Fruit fly (Drosophila melanogaster): ENCODE measurements around the gene kek1.

Gene kek1

dm6 chr2L:12829237-12829881, 6.8 kb upstream of the kek1 start (continued):
- peak; percentile 20 for TF ChIP-seq Ets21C (GFP tag; optimal IDR thresholded peaks at IDR 0.05)
- peak; percentile 36 for TF ChIP-seq Sox15 (GFP tag; optimal IDR thresholded peaks at IDR 0.05)
- TF ChIP-seq CG16779 (tag; optimal IDR thresholded peaks at IDR 0.05) = peak; percentile 68
- TF ChIP-seq spab (GFP tag; optimal IDR thresholded peaks at IDR 0.05) = peak; percentile 83
- TF ChIP-seq Met (GFP tag; optimal IDR thresholded peaks at IDR 0.05) = peak; percentile 13
- peak; percentile 45 for TF ChIP-seq vri (GFP tag; optimal IDR thresholded peaks at IDR 0.05)
- peak; percentile 82 for TF ChIP-seq CG34406 (GFP tag; optimal IDR thresholded peaks at IDR 0.05)
- peak; percentile 72 for TF ChIP-seq Lpt (GFP tag; optimal IDR thresholded peaks at IDR 0.05)
- peak; percentile 91 for TF ChIP-seq Eip78C (GFP tag)
- TF ChIP-seq CG4318 (GFP tag; optimal IDR thresholded peaks at IDR 0.05) = peak; percentile 69
- TF ChIP-seq CG1621 (tag; optimal IDR thresholded peaks at IDR 0.05) = peak; percentile 74
- TF ChIP-seq OdsH (GFP tag; optimal IDR thresholded peaks at IDR 0.05) = peak; percentile 80
- TF ChIP-seq Gug (GFP tag; IDR thresholded peaks at IDR 0.05) = 0 out of 2 replicates have a peak, but pooled peaks have one; percentile 15
- peak; percentile 59 for TF ChIP-seq Smox (GFP tag; optimal IDR thresholded peaks at IDR 0.05)
- peak; percentile 30 for TF ChIP-seq Hr39 (GFP tag; optimal IDR thresholded peaks at IDR 0.05)
- TF ChIP-seq CG6808 (GFP tag; optimal IDR thresholded peaks at IDR 0.05) = peak; percentile 84
- peak; percentile 88 for TF ChIP-seq CG32006 (GFP tag; optimal IDR thresholded peaks at IDR 0.05)
- TF ChIP-seq Eip93F (GFP tag; optimal IDR thresholded peaks at IDR 0.05) = no peak
- TF ChIP-seq ss (GFP tag; optimal IDR thresholded peaks at IDR 0.05) = peak; percentile 78 to 89
- TF ChIP-seq CG11902 (GFP tag; optimal IDR thresholded peaks at IDR 0.05) = peak; percentile 54
- peak; percentile 63 for TF ChIP-seq Eip75B (GFP tag; optimal IDR thresholded peaks at IDR 0.05)

- TF ChIP-seq CG8319 (GFP tag; optimal IDR thresholded peaks at IDR 0.05) (no peak), CG7368 (GFP tag; optimal IDR thresholded peaks at IDR 0.05) (no peak), CG4318 (GFP tag; optimal IDR thresholded peaks at IDR 0.05) (no peak), CG1621 (tag; optimal IDR thresholded peaks at IDR 0.05) (no peak), Hr4 (GFP tag; optimal IDR thresholded peaks at IDR 0.05) (no peak), Blimp-1 (GFP tag; optimal IDR thresholded peaks at IDR 0.05) (no peak), Sox15 (GFP tag; optimal IDR thresholded peaks at IDR 0.05) (no peak), CG10669 (GFP tag; optimal IDR thresholded peaks at IDR 0.05) (no peak), acj6 (GFP tag; optimal IDR thresholded peaks at IDR 0.05) (no peak), Hr38 (GFP tag; optimal IDR thresholded peaks at IDR 0.05) (no peak), cyc (GFP tag; optimal IDR thresholded peaks at IDR 0.05) (no peak), fd59A (GFP tag; optimal IDR thresholded peaks at IDR 0.05) (no peak), CG11294 (GFP tag; IDR thresholded peaks at IDR 0.05) (no peak), achi (GFP tag; optimal IDR thresholded peaks at IDR 0.05) (no peak), CG6163 (GFP tag; IDR thresholded peaks at IDR 0.05) (no peak), Ets21C (GFP tag; optimal IDR thresholded peaks at IDR 0.05) (no peak), net (GFP tag; optimal IDR thresholded peaks at IDR 0.05) (no peak), Ets96B (tag; optimal IDR thresholded peaks at IDR 0.05) (no peak), CG6854 (GFP tag; optimal IDR thresholded peaks at IDR 0.05) (no peak)
Observed at dm6 chr2L:12825353-12825752, 2.8 kb upstream of the kek1 start.

DNA sequence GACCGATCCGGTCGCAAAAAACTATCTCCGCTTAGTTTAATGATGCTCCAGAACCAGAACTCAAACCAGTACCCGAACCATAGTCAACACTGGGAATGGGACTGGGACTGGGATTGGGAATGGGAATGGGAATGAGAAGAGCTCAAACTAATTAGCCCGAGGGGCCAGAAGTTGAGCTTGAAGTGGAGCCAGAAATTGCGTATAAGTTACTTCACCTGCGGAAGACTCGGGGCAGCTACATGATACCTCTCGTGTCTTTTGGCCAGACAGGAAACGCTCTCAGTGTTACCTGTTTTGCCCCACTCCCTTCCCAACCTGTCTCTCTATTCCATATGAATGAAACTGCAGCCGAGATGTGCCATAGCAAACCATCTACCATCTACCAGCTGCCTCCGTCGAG, 1.6 kb upstream of the kek1 start:
- TF ChIP-seq CG6792 (GFP tag; optimal IDR thresholded peaks at IDR 0.05) = no peak
- TF ChIP-seq ss (GFP tag; optimal IDR thresholded peaks at IDR 0.05) = peak in 1 of 2 experiments; percentile 45
- TF ChIP-seq Lpt (GFP tag; optimal IDR thresholded peaks at IDR 0.05) = no peak
- TF ChIP-seq CG8319 (GFP tag; optimal IDR thresholded peaks at IDR 0.05) = no peak
- peak; percentile 30 for TF ChIP-seq CG6854 (GFP tag; optimal IDR thresholded peaks at IDR 0.05)
- TF ChIP-seq Eip78C (GFP tag) = peak; percentile 66
